Worm (Caenorhabditis elegans) whole organism, midembryonic: ENCODE results near the gene srw-109.

Experiments used
- T22C8.4 ChIP-seq: fragments of 200-800 bp; sonication (Bioruptor generic); IDR thresholded peaks from 2 replicates; pipeline ENCODE4 v1.3.6; 2022; ENCODE audit warnings: missing genetic modification characterization, missing compliant biosample characterization
- flt-1 ChIP-seq: fragments of 200-800 bp; sonication (Bioruptor generic); IDR thresholded peaks from 2 replicates; pipeline ENCODE4 v1.3.6; 2022; ENCODE audit warnings: missing genetic modification characterization, missing compliant biosample characterization
- klf-2 ChIP-seq: fragments of 200-800 bp; sonication (Bioruptor generic); conservative IDR thresholded peaks from 2 replicates; pipeline ENCODE4 v1.3.6; 2022; ENCODE audit warnings: missing genetic modification reagents, missing genetic modification characterization, missing compliant biosample characterization
- ztf-23 ChIP-seq: fragments of 200-800 bp; sonication (Bioruptor generic); IDR thresholded peaks from 2 replicates; pipeline ENCODE4 v1.3.6; 2022; ENCODE audit warnings: missing genetic modification reagents, missing genetic modification characterization, missing compliant biosample characterization
- ztf-29 ChIP-seq: fragments of 200-800 bp; sonication (Bioruptor generic); IDR thresholded peaks from 2 replicates; pipeline ENCODE4 v1.3.6; 2022; ENCODE audit warnings: missing genetic modification reagents, missing genetic modification characterization, missing compliant biosample characterization

- TF ChIP-seq ztf-23, result no peak
- TF ChIP-seq flt-1 (GFP tag; lab: Robert Waterston, UW), result no peak
- no peak for TF ChIP-seq ztf-29
- no peak for TF ChIP-seq klf-2 (GFP tag; lab: Robert Waterston, UW)
- no peak for TF ChIP-seq T22C8.4
These were observed 40.6 kb downstream of the srw-109 start, which contains the start of gene sri-72 for ce11 chrV:568105-568504.
